Fruit fly (Drosophila melanogaster) whole organism, embryonic: Measurements from ENCODE around the gene akirin.

ENCODE experiments used
- Adf1 ChIP-seq: fragments of 200-800 bp; sonication (Bioruptor generic); IDR thresholded peaks from 2 replicates; pipeline ENCODE4 v1.3.6; 2022; ENCODE audit warnings: missing biosample characterization, missing genetic modification characterization
- Aef1 ChIP-seq: fragments of 200-800 bp; sonication (Bioruptor generic); IDR thresholded peaks from 3 replicates; pipeline ENCODE4 v1.3.6; 2022; ENCODE audit warnings: missing biosample characterization, missing genetic modification characterization
- Bgb ChIP-seq: fragments of 200-800 bp; sonication (Bioruptor generic); IDR thresholded peaks from 2 replicates; pipeline ENCODE4 v1.3.6; 2022; ENCODE audit warnings: missing biosample characterization, missing genetic modification characterization; ENCODE audit not compliant: partially characterized antibody
- Bteb2 ChIP-seq: fragments of 200-800 bp; sonication (Bioruptor generic); optimal IDR thresholded peaks from 2 replicates; lab custom pipeline; 2016; ENCODE audit warnings: missing biosample characterization, missing genetic modification characterization
- CG10462 ChIP-seq: fragments of 200-800 bp; sonication (Bioruptor generic); optimal IDR thresholded peaks from 2 replicates; lab custom pipeline; 2016; ENCODE audit warnings: missing biosample characterization, missing genetic modification characterization
- CG12071 ChIP-seq: fragments of 200-800 bp; sonication (Bioruptor generic); optimal IDR thresholded peaks from 3 replicates; lab custom pipeline; 2018; ENCODE audit warnings: missing biosample characterization, mild to moderate bottlenecking, missing genetic modification characterization
- CG12942 ChIP-seq: fragments of 200-800 bp; sonication (Bioruptor generic); optimal IDR thresholded peaks from 3 replicates; lab custom pipeline; 2016; ENCODE audit warnings: missing biosample characterization, missing genetic modification characterization
- CG14050 ChIP-seq: fragments of 200-800 bp; sonication (Bioruptor generic); IDR thresholded peaks from 3 replicates; pipeline ENCODE4 v1.3.6; 2022; ENCODE audit warnings: missing biosample characterization, missing genetic modification characterization
- CG15479 ChIP-seq: fragments of 200-800 bp; sonication (Bioruptor generic); optimal IDR thresholded peaks from 3 replicates; lab custom pipeline; 2019; ENCODE audit warnings: missing biosample characterization, mild to moderate bottlenecking, missing genetic modification characterization, moderate library complexity
- CG16815 ChIP-seq: fragments of 200-800 bp; sonication (Bioruptor generic); optimal IDR thresholded peaks from 3 replicates; lab custom pipeline; 2017; ENCODE audit warnings: missing biosample characterization, mild to moderate bottlenecking, missing genetic modification characterization
- CG17829 ChIP-seq: fragments of 200-800 bp; optimal IDR thresholded peaks from 2 replicates; lab custom pipeline; 2019; ENCODE audit warnings: missing biosample characterization, mild to moderate bottlenecking, missing genetic modification characterization, moderate library complexity
- CG18262 ChIP-seq: fragments of 200-800 bp; optimal IDR thresholded peaks from 3 replicates; lab custom pipeline; 2019; ENCODE audit warnings: missing biosample characterization, mild to moderate bottlenecking, missing genetic modification characterization, moderate library complexity
- CG2199 ChIP-seq: fragments of 200-800 bp; sonication (Bioruptor generic); IDR thresholded peaks from 3 replicates; pipeline ENCODE4 v1.3.6; 2022; ENCODE audit warnings: missing biosample characterization, missing genetic modification characterization
- CG2889 ChIP-seq: fragments of 200-800 bp; sonication (Bioruptor generic); IDR thresholded peaks from 3 replicates; pipeline ENCODE4 v1.3.6; 2022; ENCODE audit warnings: missing biosample characterization, missing genetic modification characterization
- CG30403 ChIP-seq: fragments of 200-800 bp; sonication (Bioruptor generic); optimal IDR thresholded peaks from 3 replicates; lab custom pipeline; 2016; ENCODE audit warnings: missing biosample characterization, missing genetic modification characterization
- CG32767 ChIP-seq: fragments of 200-800 bp; sonication (Bioruptor generic); IDR thresholded peaks from 2 replicates; pipeline ENCODE4 v1.3.6; 2022; ENCODE audit warnings: missing biosample characterization, missing genetic modification characterization
- CG33557 ChIP-seq: fragments of 200-800 bp; sonication (Bioruptor generic); optimal IDR thresholded peaks from 2 replicates; lab custom pipeline; 2019; ENCODE audit warnings: missing biosample characterization, mild to moderate bottlenecking, missing genetic modification characterization, moderate library complexity
- CG34422 ChIP-seq: fragments of 200-800 bp; sonication (Bioruptor generic); IDR thresholded peaks from 3 replicates; pipeline ENCODE4 v1.3.6; 2022; ENCODE audit warnings: missing biosample characterization, missing genetic modification characterization
- CG3847 ChIP-seq: fragments of 200-800 bp; sonication (Bioruptor generic); IDR thresholded peaks from 2 replicates; pipeline ENCODE4 v1.3.6; 2022; ENCODE audit warnings: missing biosample characterization, missing genetic modification characterization
- CG4328 ChIP-seq: fragments of 200-800 bp; sonication (Bioruptor generic); optimal IDR thresholded peaks from 3 replicates; lab custom pipeline; 2017; ENCODE audit warnings: missing biosample characterization, missing genetic modification reagents, missing genetic modification characterization
- CG4730 ChIP-seq: fragments of 200-800 bp; sonication (Bioruptor generic); IDR thresholded peaks from 2 replicates; pipeline ENCODE4 v1.3.6; 2022; ENCODE audit warnings: missing biosample characterization, missing genetic modification characterization
- CG4820 ChIP-seq: fragments of 200-800 bp; sonication (Bioruptor generic); optimal IDR thresholded peaks from 3 replicates; lab custom pipeline; 2016; ENCODE audit warnings: missing biosample characterization, missing genetic modification characterization
- CG5180 ChIP-seq: fragments of 200-800 bp; sonication (Bioruptor generic); optimal IDR thresholded peaks from 3 replicates; lab custom pipeline; 2017; ENCODE audit warnings: missing biosample characterization, missing genetic modification characterization, mild to moderate bottlenecking, moderate library complexity, missing genetic modification reagents
- CG7786 ChIP-seq: fragments of 200-800 bp; sonication (Bioruptor generic); optimal IDR thresholded peaks from 2 replicates; lab custom pipeline; 2016; ENCODE audit warnings: missing biosample characterization, missing genetic modification characterization
- CG8281 ChIP-seq: fragments of 200-800 bp; sonication (Bioruptor generic); optimal IDR thresholded peaks from 2 replicates; lab custom pipeline; 2018; ENCODE audit warnings: missing biosample characterization, mild to moderate bottlenecking, missing genetic modification characterization, moderate library complexity
- CG8359 ChIP-seq: fragments of 200-800 bp; sonication (Bioruptor generic); optimal IDR thresholded peaks from 2 replicates; lab custom pipeline; 2017; ENCODE audit warnings: missing biosample characterization, mild to moderate bottlenecking, missing genetic modification characterization, borderline replicate concordance
- CG9817 ChIP-seq: fragments of 200-800 bp; sonication (Bioruptor generic); optimal IDR thresholded peaks from 2 replicates; lab custom pipeline; 2018; ENCODE audit warnings: missing biosample characterization, mild to moderate bottlenecking, missing genetic modification characterization, moderate library complexity
- CTCF ChIP-seq: fragments of 200-800 bp; sonication (Bioruptor generic); optimal IDR thresholded peaks from 2 replicates; lab custom pipeline; 2017; ENCODE audit warnings: missing biosample characterization, mild to moderate bottlenecking, missing genetic modification characterization, moderate library complexity
- Dfd ChIP-seq, 2 experiments: fragments of >200 bp; optimal IDR thresholded peaks; 2 replicates each; lab custom pipeline; 2017; ENCODE audit warnings: missing biosample characterization in 2 of 2, missing genetic modification characterization in 2 of 2
- Fer3 ChIP-seq: fragments of 200-800 bp; sonication (Bioruptor generic); optimal IDR thresholded peaks from 2 replicates; lab custom pipeline; 2018; ENCODE audit warnings: missing biosample characterization, mild to moderate bottlenecking, missing genetic modification characterization, moderate library complexity
- Hand ChIP-seq: fragments of 200-800 bp; sonication (Bioruptor generic); optimal IDR thresholded peaks from 2 replicates; lab custom pipeline; 2017; ENCODE audit warnings: mild to moderate bottlenecking, missing biosample characterization, missing genetic modification reagents, missing genetic modification characterization
- Hr78 ChIP-seq, 2 experiments: fragments of 200-800 bp in 1 of 2; fragments of >200 bp in 1 of 2; sonication (Bioruptor generic) in 1 of 2; optimal IDR thresholded peaks; 2 replicates each; lab custom pipeline; 2017 to 2019; ENCODE audit warnings: missing biosample characterization in 2 of 2, missing genetic modification characterization in 2 of 2, mild to moderate bottlenecking in 1 of 2, moderate library complexity in 1 of 2
- Mad ChIP-seq: fragments of 200-800 bp; sonication (Bioruptor generic); optimal IDR thresholded peaks from 2 replicates; lab custom pipeline; 2016; ENCODE audit warnings: missing biosample characterization, missing genetic modification characterization
- Mrtf ChIP-seq: fragments of 200-800 bp; sonication (Bioruptor generic); IDR thresholded peaks from 3 replicates; pipeline ENCODE4 v1.3.6; 2022; ENCODE audit warnings: missing biosample characterization, missing genetic modification characterization
- Sox102F ChIP-seq: fragments of 200-800 bp; sonication (Bioruptor generic); optimal IDR thresholded peaks from 2 replicates; lab custom pipeline; 2018; ENCODE audit warnings: missing biosample characterization, mild to moderate bottlenecking, missing genetic modification characterization, moderate library complexity
- Xbp1 ChIP-seq: fragments of 200-800 bp; sonication (Bioruptor generic); optimal IDR thresholded peaks from 3 replicates; lab custom pipeline; 2016; ENCODE audit warnings: missing biosample characterization, mild to moderate bottlenecking, missing genetic modification characterization
- ac ChIP-seq: fragments of 200-800 bp; sonication (Bioruptor generic); optimal IDR thresholded peaks from 3 replicates; lab custom pipeline; 2017; ENCODE audit warnings: missing biosample characterization, mild to moderate bottlenecking, missing genetic modification characterization
- bowl ChIP-seq: fragments of 200-800 bp; sonication (Bioruptor generic); IDR thresholded peaks from 2 replicates; pipeline ENCODE4 v1.3.6; 2022; ENCODE audit warnings: missing biosample characterization, missing genetic modification characterization
- cad ChIP-seq: fragments of >200 bp; optimal IDR thresholded peaks from 2 replicates; lab custom pipeline; 2017; ENCODE audit warnings: missing biosample characterization, missing genetic modification characterization
- cwo ChIP-seq: fragments of 200-800 bp; sonication (Bioruptor generic); optimal IDR thresholded peaks from 3 replicates; lab custom pipeline; 2017; ENCODE audit warnings: missing biosample characterization, missing genetic modification characterization, mild to moderate bottlenecking, moderate library complexity, missing genetic modification reagents
- dm ChIP-seq: fragments of 200-800 bp; sonication (Bioruptor generic); optimal IDR thresholded peaks from 3 replicates; lab custom pipeline; 2016; ENCODE audit warnings: missing biosample characterization, missing genetic modification characterization
- en ChIP-seq: fragments of 200-800 bp; sonication (Bioruptor generic); optimal IDR thresholded peaks from 2 replicates; lab custom pipeline; 2016; ENCODE audit warnings: missing biosample characterization, missing genetic modification characterization
- exex ChIP-seq: fragments of 200-800 bp; sonication (Bioruptor generic); optimal IDR thresholded peaks from 4 replicates; lab custom pipeline; 2018; ENCODE audit warnings: missing biosample characterization, mild to moderate bottlenecking, missing genetic modification characterization, moderate library complexity
- ftz-f1 ChIP-seq: fragments of 200-800 bp; sonication (Bioruptor generic); optimal IDR thresholded peaks from 2 replicates; lab custom pipeline; 2016; ENCODE audit warnings: missing biosample characterization, missing genetic modification characterization
- lab ChIP-seq: fragments of 200-800 bp; sonication (Bioruptor generic); optimal IDR thresholded peaks from 3 replicates; lab custom pipeline; 2017; ENCODE audit warnings: missing biosample characterization, missing genetic modification characterization, mild to moderate bottlenecking, moderate library complexity, missing genetic modification reagents
- lbe ChIP-seq: fragments of 200-800 bp; sonication (Bioruptor generic); optimal IDR thresholded peaks from 2 replicates; lab custom pipeline; 2016; ENCODE audit warnings: missing biosample characterization, mild to moderate bottlenecking, missing genetic modification characterization
- mirr ChIP-seq: fragments of 200-800 bp; sonication (Bioruptor generic); optimal IDR thresholded peaks from 3 replicates; lab custom pipeline; 2018; ENCODE audit warnings: missing biosample characterization, mild to moderate bottlenecking, missing genetic modification characterization
- pb ChIP-seq: fragments of 200-800 bp; sonication (Bioruptor generic); optimal IDR thresholded peaks from 3 replicates; lab custom pipeline; 2016; ENCODE audit warnings: missing biosample characterization, missing genetic modification characterization
- sens ChIP-seq: fragments of 200-800 bp; sonication (Bioruptor generic); peaks from one replicate; lab custom pipeline; 2016; ENCODE audit warnings: missing biosample characterization, missing genetic modification characterization
- ttk ChIP-seq: fragments of 200-800 bp; sonication (Bioruptor generic); IDR thresholded peaks from 2 replicates; pipeline ENCODE4 v2.1.2; 2022; ENCODE audit warnings: missing biosample characterization, missing genetic modification characterization
- tup ChIP-seq: fragments of 200-800 bp; sonication (Bioruptor generic); optimal IDR thresholded peaks from 2 replicates; lab custom pipeline; 2016; ENCODE audit warnings: missing biosample characterization, mild to moderate bottlenecking, missing genetic modification characterization, moderate library complexity
- zen ChIP-seq: fragments of 200-800 bp; sonication (Bioruptor generic); optimal IDR thresholded peaks from 3 replicates; lab custom pipeline; 2018; ENCODE audit warnings: missing biosample characterization, mild to moderate bottlenecking, missing genetic modification characterization, moderate library complexity

akirin gene

DNA sequence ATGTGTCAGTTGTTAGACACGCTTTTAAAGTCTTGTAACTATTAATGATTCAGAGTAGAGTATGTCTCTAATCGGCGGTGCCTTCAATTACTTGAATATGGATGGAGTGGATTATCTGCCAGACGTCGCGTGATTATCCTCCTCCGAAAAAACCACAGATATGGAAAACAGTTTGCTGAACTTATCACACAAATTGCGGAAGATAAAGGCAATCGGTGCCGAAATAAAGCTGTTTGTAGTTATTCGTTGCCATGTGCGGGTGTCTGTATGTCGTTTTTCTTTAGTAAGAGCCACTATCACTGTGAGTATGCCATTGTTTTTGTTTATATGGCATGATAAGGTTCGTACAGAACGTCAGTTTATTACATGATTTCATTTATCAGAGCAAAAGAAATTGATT lies 25.6 kb upstream of the akirin start (continued):
- TF ChIP-seq CG16815 (GFP tag; lab: Kevin White, UChicago): no peak
- no peak for TF ChIP-seq Hand (GFP tag; lab: Kevin White, UChicago)
- TF ChIP-seq en (GFP tag; lab: Kevin White, UChicago): no peak
- peak; percentile 8 for TF ChIP-seq lab
- no peak for TF ChIP-seq Aef1 (GFP tag; lab: Robert Waterston, UW)
- TF ChIP-seq Bteb2 (GFP tag; lab: Kevin White, UChicago): no peak
- TF ChIP-seq zen (tag; lab: Kevin White, UChicago): no peak
- TF ChIP-seq Sox102F (GFP tag; lab: Kevin White, UChicago): no peak
- no peak for TF ChIP-seq dm (GFP tag; lab: Kevin White, UChicago)
- no peak for TF ChIP-seq ftz-f1 (GFP tag; lab: Kevin White, UChicago)
- no peak for TF ChIP-seq CG34422 (GFP tag; lab: Robert Waterston, UW)
- no peak for TF ChIP-seq Adf1 (GFP tag; lab: Robert Waterston, UW)
- TF ChIP-seq ac (GFP tag; lab: Kevin White, UChicago): no peak
- no peak for TF ChIP-seq Fer3 (tag; lab: Kevin White, UChicago)
- TF ChIP-seq Mrtf: no peak
- TF ChIP-seq CG7786 (GFP tag; lab: Kevin White, UChicago): no peak
- no peak for TF ChIP-seq CG2889 (GFP tag; lab: Robert Waterston, UW)
- peak; percentile 96 for TF ChIP-seq exex (tag; lab: Kevin White, UChicago)
- peak; percentile 69 for TF ChIP-seq CG15479
- TF ChIP-seq pb (GFP tag; lab: Kevin White, UChicago): no peak
- no peak for TF ChIP-seq CG17829 (tag; lab: Kevin White, UChicago)
- peak; percentile 91 for TF ChIP-seq mirr (GFP tag; lab: Kevin White, UChicago)
- TF ChIP-seq Dfd (GFP tag; optimal IDR thresholded peaks at IDR 0.05; lab: Kevin White, UChicago): no peak
- TF ChIP-seq cwo (GFP tag; lab: Kevin White, UChicago): peak; percentile 68

- TF ChIP-seq cad: no peak
- TF ChIP-seq bowl (GFP tag; lab: Robert Waterston, UW): no peak
- TF ChIP-seq CG32767: peak; percentile 74; the same call in 1 of the 2 replicates
- TF ChIP-seq CG5180 (GFP tag; lab: Kevin White, UChicago): peak; percentile 93
- peak; percentile 90 for TF ChIP-seq sens (GFP tag; lab: Kevin White, UChicago)
- TF ChIP-seq tup (GFP tag; lab: Kevin White, UChicago): no peak
- TF ChIP-seq CG4328 (GFP tag; lab: Kevin White, UChicago): no peak
- TF ChIP-seq Xbp1: no peak
- TF ChIP-seq CG10462 (GFP tag; lab: Kevin White, UChicago): no peak
- peak; percentile 38; the same call in 1 of the 2 replicates for TF ChIP-seq Bgb
- TF ChIP-seq CG14050 (GFP tag; lab: Robert Waterston, UW): no peak
- TF ChIP-seq ttk: no peak
- TF ChIP-seq CG18262 (tag; lab: Kevin White, UChicago): peak; percentile 39
- TF ChIP-seq CG4820 (GFP tag; lab: Kevin White, UChicago): no peak
- peak; percentile 70 for TF ChIP-seq CG12071 (GFP tag; lab: Kevin White, UChicago)
- no peak for TF ChIP-seq CG33557 (GFP tag; lab: Kevin White, UChicago)
- peak; percentile 2 for TF ChIP-seq CG8359 (GFP tag; lab: Kevin White, UChicago)
- no peak for TF ChIP-seq CG4730 (GFP tag; lab: Robert Waterston, UW)
- TF ChIP-seq CG12942 (GFP tag; lab: Kevin White, UChicago): no peak
- peak; percentile 59 for TF ChIP-seq lbe (GFP tag; lab: Kevin White, UChicago)
- TF ChIP-seq CG2199: peak; percentile 84; the same call in 2 of the 3 replicates
- TF ChIP-seq CTCF (GFP tag; lab: Kevin White, UChicago): peak; percentile 50
- no peak for TF ChIP-seq CG8281 (tag; lab: Kevin White, UChicago)
- no peak for TF ChIP-seq CG30403 (GFP tag; lab: Kevin White, UChicago)
- no peak for TF ChIP-seq CG3847 (GFP tag; lab: Robert Waterston, UW)
- TF ChIP-seq CG9817 (tag; lab: Kevin White, UChicago): no peak
- no peak for TF ChIP-seq Mad
- TF ChIP-seq Hr78 (GFP tag; optimal IDR thresholded peaks at IDR 0.05; lab: Kevin White, UChicago): peak in 1 of 2 experiments; percentile 11
These were observed 24.6 kb upstream of the akirin start, which contains the start of gene Cln7 for dm6 chr3L:7344965-7345427. Gene Cln7 (minus strand): TSS chr3L:7345183.
